In genomic region chr3R:17430481-17430880, dm6 we compare ENCODE assay signal across 3 fruit fly cellular contexts.
TF ChIP-seq lines count a peak whose summit lies in the region.

No protein-coding gene starts in this region.

- TF ChIP-seq CTCF in whole organism, embryonic (GFP tag; optimal IDR thresholded peaks at IDR 0.05; lab: Kevin White, UChicago) = no peak

TF ChIP-seq in whole organism, embryonic, 481 proteins besides CTCF, POLR2A, EP300 and RAD21:
- TF ChIP-seq CG10543 (GFP tag; optimal IDR thresholded peaks at IDR 0.05; lab: Kevin White, UChicago) = no peak
- TF ChIP-seq Drgx (GFP tag; IDR thresholded peaks at IDR 0.05; lab: Robert Waterston, UW) = peak; percentile 68
- TF ChIP-seq CG11504 (tag; optimal IDR thresholded peaks at IDR 0.05; lab: Kevin White, UChicago) = no peak

TF ChIP-seq in whole organism, prepupa, 60 proteins besides CTCF, POLR2A, EP300 and RAD21 (continues in another document):
- no peak for TF ChIP-seq salr (GFP tag; optimal IDR thresholded peaks at IDR 0.05; lab: Kevin White, UChicago)
- TF ChIP-seq Eip78C (GFP tag; lab: Kevin White, UChicago) = no peak
- TF ChIP-seq CG32006 (GFP tag; optimal IDR thresholded peaks at IDR 0.05; lab: Kevin White, UChicago) = peak; percentile 73
- no peak for TF ChIP-seq Sox102F (GFP tag; optimal IDR thresholded peaks at IDR 0.05; lab: Kevin White, UChicago)
- TF ChIP-seq CG11762 (GFP tag; optimal IDR thresholded peaks at IDR 0.05; lab: Kevin White, UChicago; ENCODE audit: insufficient read depth) = no peak
- TF ChIP-seq CG9139 (GFP tag; optimal IDR thresholded peaks at IDR 0.05; lab: Kevin White, UChicago) = no peak
- TF ChIP-seq Lpt (GFP tag; optimal IDR thresholded peaks at IDR 0.05; lab: Kevin White, UChicago) = peak; percentile 17
- TF ChIP-seq CG10631 (GFP tag; optimal IDR thresholded peaks at IDR 0.05; lab: Kevin White, UChicago) = no peak
- no peak for TF ChIP-seq Eip75B (GFP tag; optimal IDR thresholded peaks at IDR 0.05; lab: Kevin White, UChicago)
- no peak for TF ChIP-seq Hr39 (GFP tag; optimal IDR thresholded peaks at IDR 0.05; lab: Kevin White, UChicago)
- no peak for TF ChIP-seq Met (GFP tag; optimal IDR thresholded peaks at IDR 0.05; lab: Kevin White, UChicago)
- TF ChIP-seq spab (GFP tag; optimal IDR thresholded peaks at IDR 0.05; lab: Kevin White, UChicago) = no peak
- peak; percentile 69 for TF ChIP-seq CG15336 (GFP tag; IDR thresholded peaks at IDR 0.05; lab: Robert Waterston, UW)
- peak; percentile 37 for TF ChIP-seq OdsH (GFP tag; optimal IDR thresholded peaks at IDR 0.05; lab: Kevin White, UChicago)
- no peak for TF ChIP-seq cyc (GFP tag; optimal IDR thresholded peaks at IDR 0.05; lab: Kevin White, UChicago)
- peak; percentile 55; the same call in 2 of the 3 replicates for TF ChIP-seq CG8119 (GFP tag; IDR thresholded peaks at IDR 0.05; lab: Robert Waterston, UW)
- no peak for TF ChIP-seq Ets96B (tag; optimal IDR thresholded peaks at IDR 0.05; lab: Kevin White, UChicago)
- no peak for TF ChIP-seq vri (GFP tag; optimal IDR thresholded peaks at IDR 0.05; lab: Kevin White, UChicago)
- no peak for TF ChIP-seq CG31627 (GFP tag; optimal IDR thresholded peaks at IDR 0.05; lab: Kevin White, UChicago)
- no peak for TF ChIP-seq CG6854 (GFP tag; optimal IDR thresholded peaks at IDR 0.05; lab: Kevin White, UChicago)
- no peak for TF ChIP-seq fd85E (GFP tag; optimal IDR thresholded peaks at IDR 0.05; lab: Kevin White, UChicago)
- TF ChIP-seq CG10669 (GFP tag; optimal IDR thresholded peaks at IDR 0.05; lab: Kevin White, UChicago) = no peak
- TF ChIP-seq Gug (GFP tag; IDR thresholded peaks at IDR 0.05; lab: Robert Waterston, UW) = peak; percentile 40; the same call in 1 of the 2 replicates
- TF ChIP-seq CG8319 (GFP tag; optimal IDR thresholded peaks at IDR 0.05; lab: Kevin White, UChicago) = no peak
- TF ChIP-seq eg (GFP tag; IDR thresholded peaks at IDR 0.05; lab: Robert Waterston, UW) = peak; percentile 66
- TF ChIP-seq CG1621 (tag; optimal IDR thresholded peaks at IDR 0.05; lab: Kevin White, UChicago) = no peak
- no peak for TF ChIP-seq esn (GFP tag; optimal IDR thresholded peaks at IDR 0.05; lab: Kevin White, UChicago)
- no peak for TF ChIP-seq CG34406 (GFP tag; optimal IDR thresholded peaks at IDR 0.05; lab: Kevin White, UChicago)
- no peak for TF ChIP-seq Blimp-1 (GFP tag; optimal IDR thresholded peaks at IDR 0.05; lab: Kevin White, UChicago)
- TF ChIP-seq fd59A (GFP tag; optimal IDR thresholded peaks at IDR 0.05; lab: Kevin White, UChicago) = no peak
- peak; percentile 19 for TF ChIP-seq achi (GFP tag; optimal IDR thresholded peaks at IDR 0.05; lab: Kevin White, UChicago)
- TF ChIP-seq fkh (GFP tag; optimal IDR thresholded peaks at IDR 0.05; lab: Kevin White, UChicago) = no peak
- no peak for TF ChIP-seq Eip93F (GFP tag; optimal IDR thresholded peaks at IDR 0.05; lab: Kevin White, UChicago)
- TF ChIP-seq CG6276 (GFP tag; optimal IDR thresholded peaks at IDR 0.05; lab: Kevin White, UChicago) = peak; percentile 53
- no peak for TF ChIP-seq Smox (GFP tag; optimal IDR thresholded peaks at IDR 0.05; lab: Kevin White, UChicago)
- TF ChIP-seq Hr38 (GFP tag; optimal IDR thresholded peaks at IDR 0.05; lab: Kevin White, UChicago) = no peak
- TF ChIP-seq CG8632 (GFP tag; optimal IDR thresholded peaks at IDR 0.05; lab: Kevin White, UChicago) = no peak
- no peak for TF ChIP-seq dsx (GFP tag; optimal IDR thresholded peaks at IDR 0.05; lab: Kevin White, UChicago; ENCODE audit: poor library complexity, severe bottlenecking)
- TF ChIP-seq CG3919 (GFP tag; optimal IDR thresholded peaks at IDR 0.05; lab: Kevin White, UChicago) = peak; percentile 8
- peak; percentile 23 for TF ChIP-seq net (GFP tag; optimal IDR thresholded peaks at IDR 0.05; lab: Kevin White, UChicago)
- peak; percentile 30; the same call in 1 of the 2 replicates for TF ChIP-seq CG11294 (GFP tag; IDR thresholded peaks at IDR 0.05; lab: Robert Waterston, UW)
- no peak for TF ChIP-seq ss (GFP tag; optimal IDR thresholded peaks at IDR 0.05; lab: Kevin White, UChicago)
- 0 out of 3 replicates have a peak, but pooled peaks have one; percentile 41 for TF ChIP-seq CG6163 (GFP tag; IDR thresholded peaks at IDR 0.05; lab: Robert Waterston, UW)
- TF ChIP-seq Sox15 (GFP tag; optimal IDR thresholded peaks at IDR 0.05; lab: Kevin White, UChicago) = no peak
- TF ChIP-seq topi (GFP tag; optimal IDR thresholded peaks at IDR 0.05; lab: Kevin White, UChicago) = no peak

TF ChIP-seq in whole organism, pupa, 21 proteins besides CTCF, POLR2A, EP300 and RAD21:
- peak; percentile 58 for TF ChIP-seq CG8301 (tag; optimal IDR thresholded peaks at IDR 0.05; lab: Kevin White, UChicago)
- no peak for TF ChIP-seq CG12605 (GFP tag; IDR thresholded peaks at IDR 0.05; lab: Robert Waterston, UW)
- no peak for TF ChIP-seq CG15710 (tag; optimal IDR thresholded peaks at IDR 0.05; lab: Kevin White, UChicago)
- TF ChIP-seq CG4496 (GFP tag; IDR thresholded peaks at IDR 0.05; lab: Robert Waterston, UW) = peak; percentile 74; the same call in 2 of the 3 replicates
- no peak for TF ChIP-seq CG10348 (GFP tag; IDR thresholded peaks at IDR 0.05; lab: Robert Waterston, UW)
- TF ChIP-seq CG32121 (GFP tag; IDR thresholded peaks at IDR 0.05; lab: Robert Waterston, UW) = peak; percentile 60
- peak; percentile 41 for TF ChIP-seq CG14655 (GFP tag; optimal IDR thresholded peaks at IDR 0.05; lab: Kevin White, UChicago)
- peak; percentile 64 for TF ChIP-seq Ets98B (GFP tag; IDR thresholded peaks at IDR 0.05; lab: Robert Waterston, UW)
- no peak for TF ChIP-seq CG8159 (tag; optimal IDR thresholded peaks at IDR 0.05; lab: Kevin White, UChicago)

Comparison
In these comparisons a context has a peak if more than half of its experiments do, and no peak if none do; other contexts are left out.
1. Of the 7 proteins assayed by ChIP-seq in both whole organism, embryonic and whole organism, prepupa: peak only in whole organism, embryonic: none; only in whole organism, prepupa: Gug and Lpt; in both: none; in neither: 5.